Fruit fly (Drosophila melanogaster): ENCODE results near the gene CG10651.

CG10651 gene

dm6 chr2L:20134823-20135222 is at the start of gene CG10651:
CG10651 (minus strand) TSS chr2L:20134923.
- no peak for TF ChIP-seq h (optimal IDR thresholded peaks at IDR 0.05)
- no peak for TF ChIP-seq insv (optimal IDR thresholded peaks at IDR 0.05)
- TF ChIP-seq psq (optimal IDR thresholded peaks at IDR 0.05), result no peak
- no peak for TF ChIP-seq ttk (optimal IDR thresholded peaks at IDR 0.05)
- no peak for TF ChIP-seq Sin3A (optimal IDR thresholded peaks at IDR 0.05)
- no peak for TF ChIP-seq Myc (optimal IDR thresholded peaks at IDR 0.05)

DNA sequence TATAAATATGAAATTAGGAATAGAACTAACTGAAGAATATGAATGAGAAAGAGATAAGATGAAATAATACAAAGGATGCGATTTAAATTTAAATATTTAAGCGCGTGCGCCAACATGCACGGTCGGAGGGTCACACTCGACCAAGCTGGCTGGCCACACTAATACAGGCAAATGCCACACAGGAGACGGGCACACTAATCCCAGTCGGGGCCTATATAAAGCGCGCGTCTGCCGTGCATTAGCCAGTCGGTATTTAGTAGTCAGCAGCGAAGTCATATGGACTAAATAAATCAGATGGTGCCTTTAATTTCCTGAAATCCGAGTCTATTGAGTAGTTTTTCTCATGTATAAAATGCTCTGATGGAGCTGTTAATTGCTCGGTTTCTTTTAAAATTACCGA is 13.6 kb upstream of the CG10651 start:
- TF ChIP-seq h (optimal IDR thresholded peaks at IDR 0.05) (no peak), insv (optimal IDR thresholded peaks at IDR 0.05) (no peak), psq (optimal IDR thresholded peaks at IDR 0.05) (no peak), Myc (optimal IDR thresholded peaks at IDR 0.05) (no peak), ttk (optimal IDR thresholded peaks at IDR 0.05) (no peak), Sin3A (optimal IDR thresholded peaks at IDR 0.05) (no peak)

dm6 chr2L:20146218-20146617 is 11.5 kb upstream of the CG10651 start:
- TF ChIP-seq psq (optimal IDR thresholded peaks at IDR 0.05), result no peak
- no peak for TF ChIP-seq Myc (optimal IDR thresholded peaks at IDR 0.05)
- TF ChIP-seq ttk (optimal IDR thresholded peaks at IDR 0.05), result no peak
- no peak for TF ChIP-seq Sin3A (optimal IDR thresholded peaks at IDR 0.05)
- TF ChIP-seq h (optimal IDR thresholded peaks at IDR 0.05), result no peak
- no peak for TF ChIP-seq insv (optimal IDR thresholded peaks at IDR 0.05)

- no peak for TF ChIP-seq Sin3A (optimal IDR thresholded peaks at IDR 0.05)
- no peak for TF ChIP-seq psq (optimal IDR thresholded peaks at IDR 0.05)
- TF ChIP-seq h (optimal IDR thresholded peaks at IDR 0.05), result no peak
- no peak for TF ChIP-seq ttk (optimal IDR thresholded peaks at IDR 0.05)
- no peak for TF ChIP-seq Myc (optimal IDR thresholded peaks at IDR 0.05)
- no peak for TF ChIP-seq insv (optimal IDR thresholded peaks at IDR 0.05)
Observed at dm6 chr2L:20121233-20121551, 13.5 kb downstream of the CG10651 start.

DNA sequence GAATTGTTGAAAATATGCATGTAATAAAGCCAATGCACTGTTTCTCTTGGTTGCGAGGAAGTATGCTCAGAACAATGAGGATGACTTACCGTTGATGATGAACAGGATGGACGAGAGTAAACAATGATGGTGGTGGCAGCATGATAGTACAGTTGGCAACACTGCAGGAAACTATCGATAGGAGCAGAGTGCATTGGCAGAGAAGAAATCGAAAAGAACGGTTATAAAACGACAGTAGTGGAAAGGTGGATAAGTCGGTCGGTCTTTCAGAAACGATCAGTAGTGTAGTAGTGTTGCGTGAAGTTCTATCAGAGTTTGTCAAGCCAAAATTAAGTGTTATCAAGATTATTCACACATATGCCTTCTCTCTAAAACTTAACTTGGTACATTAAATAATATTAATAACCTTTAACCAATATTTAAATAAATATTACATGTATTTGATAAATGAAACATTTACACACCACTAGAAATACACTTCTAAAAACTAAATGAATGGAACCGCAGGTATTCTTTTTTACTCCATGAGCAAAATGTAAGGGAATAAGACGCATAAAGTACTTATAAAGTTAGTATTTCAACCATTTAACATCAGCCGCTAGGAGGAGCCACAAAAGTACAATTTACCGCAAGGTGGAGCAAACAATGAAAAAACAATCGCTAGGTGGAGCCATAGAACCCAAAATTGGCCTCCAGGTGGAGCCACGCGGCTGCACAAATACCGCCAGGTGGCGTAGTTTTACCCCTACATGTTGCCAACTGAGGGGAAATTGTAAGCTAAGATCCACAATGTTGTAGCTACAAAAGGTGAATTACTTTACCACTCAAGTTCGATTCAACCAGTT is 14.1 kb downstream of the CG10651 start:
- TF ChIP-seq ttk (optimal IDR thresholded peaks at IDR 0.05), result no peak
- no peak for TF ChIP-seq psq (optimal IDR thresholded peaks at IDR 0.05)
- no peak for TF ChIP-seq h (optimal IDR thresholded peaks at IDR 0.05)
- no peak for TF ChIP-seq Sin3A (optimal IDR thresholded peaks at IDR 0.05)
- no peak for TF ChIP-seq insv (optimal IDR thresholded peaks at IDR 0.05)
- no peak for TF ChIP-seq Myc (optimal IDR thresholded peaks at IDR 0.05)

dm6 chr2L:20117752-20118151 is 17.0 kb downstream of the CG10651 start:
- TF ChIP-seq ttk (optimal IDR thresholded peaks at IDR 0.05) (no peak), psq (optimal IDR thresholded peaks at IDR 0.05) (no peak), Sin3A (optimal IDR thresholded peaks at IDR 0.05) (no peak), insv (optimal IDR thresholded peaks at IDR 0.05) (no peak), Myc (optimal IDR thresholded peaks at IDR 0.05) (no peak), h (optimal IDR thresholded peaks at IDR 0.05) (no peak)

- TF ChIP-seq ttk (optimal IDR thresholded peaks at IDR 0.05) (no peak), Sin3A (optimal IDR thresholded peaks at IDR 0.05) (no peak), h (optimal IDR thresholded peaks at IDR 0.05) (no peak), Myc (optimal IDR thresholded peaks at IDR 0.05) (no peak), psq (optimal IDR thresholded peaks at IDR 0.05) (no peak), insv (optimal IDR thresholded peaks at IDR 0.05) (no peak)
Observed at dm6 chr2L:20115865-20116264, 18.9 kb downstream of the CG10651 start.

DNA sequence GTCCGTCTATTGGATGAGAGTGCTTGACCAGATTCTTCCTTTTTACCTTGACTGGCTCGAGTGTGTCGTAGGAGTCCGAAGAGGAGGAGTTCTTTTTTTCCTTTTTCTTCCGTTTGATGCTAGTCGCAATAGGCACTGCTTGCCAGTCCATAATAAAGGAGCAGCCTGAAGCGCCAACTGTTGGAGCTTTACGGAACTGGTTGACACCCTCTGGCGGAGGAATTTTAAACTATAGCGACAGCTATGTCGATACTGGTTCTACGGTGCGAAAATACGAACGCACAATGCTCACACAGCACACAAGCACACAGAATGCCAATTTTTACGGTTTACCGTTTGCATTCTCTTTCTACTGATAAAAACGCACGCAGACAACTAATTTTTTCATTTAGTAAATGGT is 28.1 kb downstream of the CG10651 start:
- TF ChIP-seq ttk (optimal IDR thresholded peaks at IDR 0.05), result no peak
- TF ChIP-seq insv (optimal IDR thresholded peaks at IDR 0.05), result no peak
- no peak for TF ChIP-seq Sin3A (optimal IDR thresholded peaks at IDR 0.05)
- TF ChIP-seq psq (optimal IDR thresholded peaks at IDR 0.05), result no peak
- no peak for TF ChIP-seq Myc (optimal IDR thresholded peaks at IDR 0.05)
- TF ChIP-seq h (optimal IDR thresholded peaks at IDR 0.05), result no peak

DNA sequence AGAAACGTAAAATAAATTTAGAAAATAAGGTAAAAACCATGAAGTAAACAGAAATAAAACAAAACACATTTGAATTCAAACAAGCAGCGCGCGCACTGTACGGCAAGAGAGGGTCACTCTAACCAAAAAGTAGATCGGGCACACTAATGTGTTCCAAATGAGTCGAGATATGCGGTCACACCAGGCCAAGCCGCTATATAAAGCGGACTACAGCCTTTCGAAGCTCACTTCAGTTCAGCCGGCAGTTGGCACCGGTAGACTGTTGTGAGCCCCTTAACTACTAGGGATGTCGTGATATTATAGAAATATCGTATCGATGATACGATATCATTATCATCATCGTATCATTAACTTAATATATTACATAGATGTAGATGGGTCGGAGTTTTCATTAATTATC is 30.2 kb downstream of the CG10651 start:
- TF ChIP-seq psq (optimal IDR thresholded peaks at IDR 0.05) (no peak), insv (optimal IDR thresholded peaks at IDR 0.05) (no peak), h (optimal IDR thresholded peaks at IDR 0.05) (no peak), Myc (optimal IDR thresholded peaks at IDR 0.05) (no peak), Sin3A (optimal IDR thresholded peaks at IDR 0.05) (no peak), ttk (optimal IDR thresholded peaks at IDR 0.05) (no peak)

dm6 chr2L:20104050-20104449 is 30.7 kb downstream of the CG10651 start, which contains the start of gene CG13970:
CG13970 (minus strand) TSS chr2L:20104150.
- TF ChIP-seq insv (optimal IDR thresholded peaks at IDR 0.05), result no peak
- TF ChIP-seq Sin3A (optimal IDR thresholded peaks at IDR 0.05), result no peak
- TF ChIP-seq h (optimal IDR thresholded peaks at IDR 0.05), result no peak
- TF ChIP-seq ttk (optimal IDR thresholded peaks at IDR 0.05), result no peak
- TF ChIP-seq Myc (optimal IDR thresholded peaks at IDR 0.05), result no peak
- TF ChIP-seq psq (optimal IDR thresholded peaks at IDR 0.05), result no peak

dm6 chr2L:20098194-20098593 is 36.5 kb downstream of the CG10651 start:
- no peak for TF ChIP-seq h (optimal IDR thresholded peaks at IDR 0.05)
- no peak for TF ChIP-seq Myc (optimal IDR thresholded peaks at IDR 0.05)
- TF ChIP-seq ttk (optimal IDR thresholded peaks at IDR 0.05), result no peak
- TF ChIP-seq insv (optimal IDR thresholded peaks at IDR 0.05), result no peak
- TF ChIP-seq Sin3A (optimal IDR thresholded peaks at IDR 0.05), result no peak

DNA sequence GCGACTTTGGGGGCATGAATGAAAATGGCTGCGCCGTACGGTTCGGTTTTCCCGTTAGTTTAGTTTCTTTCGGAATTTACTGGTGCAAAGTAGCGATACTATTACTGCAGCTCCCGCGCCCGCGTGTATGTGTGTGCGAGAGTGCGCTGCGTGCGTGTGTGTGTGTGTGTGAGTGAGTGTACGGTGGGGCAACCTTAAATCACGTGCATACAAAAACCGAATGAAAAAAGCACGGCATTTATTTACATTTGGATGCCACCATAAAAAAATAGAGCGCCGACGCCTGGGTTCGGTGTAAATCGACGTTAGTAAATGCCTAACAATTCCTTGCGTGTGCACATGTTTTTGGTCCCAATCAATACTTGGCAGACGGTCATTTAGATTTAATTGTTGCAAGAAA is 37.0 kb downstream of the CG10651 start:
- TF ChIP-seq psq (optimal IDR thresholded peaks at IDR 0.05) (no peak), h (optimal IDR thresholded peaks at IDR 0.05) (no peak), insv (optimal IDR thresholded peaks at IDR 0.05) (no peak), Sin3A (optimal IDR thresholded peaks at IDR 0.05) (no peak), Myc (optimal IDR thresholded peaks at IDR 0.05) (no peak), ttk (optimal IDR thresholded peaks at IDR 0.05) (no peak)

Measured in Kc167 (cell line).